Fruit fly (Drosophila melanogaster): ENCODE data around the gene Akt.

The Akt gene

dm6 chr3R:16069266-16069665 lies 29.8 kb upstream of the Akt start (continued):
- TF ChIP-seq cwo (GFP tag; optimal IDR thresholded peaks at IDR 0.05) (no peak), zfh1 (GFP tag; IDR thresholded peaks at IDR 0.05) (peak; percentile 45; the same call in 1 of the 3 replicates), Eip74EF (GFP tag; optimal IDR thresholded peaks at IDR 0.05) (no peak), CG8359 (GFP tag; optimal IDR thresholded peaks at IDR 0.05; ENCODE audit: borderline replicate concordance) (peak; percentile 54), CG12942 (GFP tag; optimal IDR thresholded peaks at IDR 0.05) (no peak), CG10274 (GFP tag; optimal IDR thresholded peaks at IDR 0.05) (no peak), CG30431 (GFP tag; optimal IDR thresholded peaks at IDR 0.05) (no peak), Abd-B (GFP tag; optimal IDR thresholded peaks at IDR 0.05) (no peak), ab (GFP tag; optimal IDR thresholded peaks at IDR 0.05) (no peak), CG18599 (GFP tag; optimal IDR thresholded peaks at IDR 0.05) (no peak), CG10321 (GFP tag; IDR thresholded peaks at IDR 0.05) (no peak), dm (GFP tag; optimal IDR thresholded peaks at IDR 0.05) (no peak), CG11560 (tag; IDR thresholded peaks at IDR 0.05) (no peak), pita (GFP tag; optimal IDR thresholded peaks at IDR 0.05) (no peak), Max (GFP tag; optimal IDR thresholded peaks at IDR 0.05) (no peak), CG11504 (tag; optimal IDR thresholded peaks at IDR 0.05) (peak; percentile 52), Gsc (GFP tag; IDR thresholded peaks at IDR 0.05) (no peak), bab2 (GFP tag; optimal IDR thresholded peaks at IDR 0.05) (peak; percentile 48), unc-4 (GFP tag; IDR thresholded peaks at IDR 0.05; ENCODE audit: partially characterized antibody) (no peak), Dip2 (GFP tag; IDR thresholded peaks at IDR 0.05) (no peak), p53 (GFP tag; optimal IDR thresholded peaks at IDR 0.05) (no peak), NfI (GFP tag; optimal IDR thresholded peaks at IDR 0.05) (peak; percentile 40), CG1792 (GFP tag; optimal IDR thresholded peaks at IDR 0.05) (no peak), CG43689 (GFP tag; IDR thresholded peaks at IDR 0.05) (no peak), al (GFP tag; IDR thresholded peaks at IDR 0.05) (no peak), BEAF-32 (GFP tag; optimal IDR thresholded peaks at IDR 0.05) (no peak), sc (optimal IDR thresholded peaks at IDR 0.05) (no peak), sc (GFP tag; optimal IDR thresholded peaks at IDR 0.05) (peak; percentile 40), CG5953 (GFP tag; IDR thresholded peaks at IDR 0.05) (no peak), ara (GFP tag; IDR thresholded peaks at IDR 0.05) (no peak), sima (GFP tag; optimal IDR thresholded peaks at IDR 0.05) (no peak), CG6175 (GFP tag; IDR thresholded peaks at IDR 0.05) (no peak), CG8290 (GFP tag; optimal IDR thresholded peaks at IDR 0.05) (no peak), CG8290 (tag; optimal IDR thresholded peaks at IDR 0.05) (no peak), crp (GFP tag; optimal IDR thresholded peaks at IDR 0.05) (no peak), tll (GFP tag; optimal IDR thresholded peaks at IDR 0.05) (no peak), CG16863 (GFP tag; optimal IDR thresholded peaks at IDR 0.05) (peak; percentile 41), caup (GFP tag; optimal IDR thresholded peaks at IDR 0.05; ENCODE audit: severe bottlenecking) (no peak), PHDP (tag; optimal IDR thresholded peaks at IDR 0.05) (no peak), CG34422 (GFP tag; IDR thresholded peaks at IDR 0.05) (no peak), en (GFP tag; optimal IDR thresholded peaks at IDR 0.05) (no peak), CG13894 (tag; optimal IDR thresholded peaks at IDR 0.05) (no peak), CG11247 (GFP tag; IDR thresholded peaks at IDR 0.05) (no peak), Hr51 (GFP tag; optimal IDR thresholded peaks at IDR 0.05) (no peak), dmrt11E (tag; optimal IDR thresholded peaks at IDR 0.05) (peak; percentile 43), Aef1 (GFP tag; IDR thresholded peaks at IDR 0.05) (0 out of 3 replicates have a peak, but pooled peaks have one; percentile 30), CG8089 (GFP tag; optimal IDR thresholded peaks at IDR 0.05) (no peak), ttk (GFP tag; IDR thresholded peaks at IDR 0.05) (no peak), CG18476 (GFP tag; optimal IDR thresholded peaks at IDR 0.05) (no peak), yki (optimal IDR thresholded peaks at IDR 0.05) (no peak), psq (GFP tag; optimal IDR thresholded peaks at IDR 0.05) (no peak), CG31388 (GFP tag; optimal IDR thresholded peaks at IDR 0.05) (no peak)
